Fruit fly (Drosophila melanogaster): ENCODE data around the gene brv3.

DNA sequence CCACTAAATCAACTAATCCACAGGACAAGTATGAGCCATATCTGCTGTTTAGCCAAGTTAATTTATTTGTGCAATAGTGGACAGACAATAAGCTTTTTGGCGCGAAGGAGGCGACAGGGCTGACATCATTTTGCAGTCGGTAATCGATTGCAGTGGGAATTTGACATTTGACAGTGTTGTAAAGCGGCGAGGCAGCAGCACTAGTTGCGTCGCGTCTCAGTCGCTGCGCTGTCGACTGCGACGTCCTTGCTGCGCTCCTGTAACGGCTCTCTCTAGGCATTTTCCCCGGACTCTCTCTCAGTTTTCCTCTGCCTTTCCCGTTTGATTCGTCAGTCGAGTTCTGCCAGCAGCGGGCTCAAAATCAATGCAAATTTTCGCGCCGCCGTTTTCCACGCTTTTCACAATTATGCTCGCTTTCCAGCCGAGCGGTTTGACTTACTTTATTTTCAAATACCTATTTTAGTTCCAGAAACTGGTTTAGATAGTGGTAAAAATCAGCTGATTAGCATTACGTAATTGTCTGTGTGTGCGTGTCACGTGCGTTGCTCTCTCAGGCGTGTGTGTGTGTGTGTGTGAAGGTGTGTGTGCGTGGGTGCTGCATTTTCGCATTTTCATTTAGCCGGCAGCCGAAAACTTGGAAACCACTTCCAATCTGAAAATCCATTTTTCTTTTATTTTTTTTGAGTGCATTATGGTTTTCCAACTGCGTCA is 12.6 kb upstream of the brv3 start:
- TF ChIP-seq Gug (GFP tag; IDR thresholded peaks at IDR 0.05) = no peak
- no peak for TF ChIP-seq pdm3 (GFP tag; optimal IDR thresholded peaks at IDR 0.05)
- no peak for TF ChIP-seq achi (GFP tag; optimal IDR thresholded peaks at IDR 0.05)
- TF ChIP-seq CG7368 (GFP tag; optimal IDR thresholded peaks at IDR 0.05) = no peak
- TF ChIP-seq CG3919 (GFP tag; optimal IDR thresholded peaks at IDR 0.05) = no peak
